Worm (Caenorhabditis elegans): ENCODE measurements around the gene snx-17.

snx-17 gene

ce11 chrX:13122191-13122590 is at the start of gene snx-17:
snx-17 (minus strand) TSS chrX:13122291.
- TF ChIP-seq flh-1 (GFP tag; optimal IDR thresholded peaks at IDR 0.05) (no peak), ces-1 (GFP tag; optimal IDR thresholded peaks at IDR 0.05) (peak; percentile 29), unc-39 (tag; optimal IDR thresholded peaks at IDR 0.05) (no peak), elt-3 (tag; optimal IDR thresholded peaks at IDR 0.05) (no peak)

ce11 chrX:13171206-13171605 is 49.1 kb upstream of the snx-17 start:
- no peak for TF ChIP-seq ceh-43 (GFP tag; optimal IDR thresholded peaks at IDR 0.05)

- TF ChIP-seq nhr-28 (tag; optimal IDR thresholded peaks at IDR 0.05) (no peak), ces-1 (GFP tag; optimal IDR thresholded peaks at IDR 0.05) (peak; percentile 93)
Observed at ce11 chrX:13170804-13171203, 48.7 kb upstream of the snx-17 start.

- TF ChIP-seq mab-5 (tag; optimal IDR thresholded peaks at IDR 0.05) (no peak), tbx-8 (GFP tag; optimal IDR thresholded peaks at IDR 0.05) (no peak), ztf-11 (tag; optimal IDR thresholded peaks at IDR 0.05) (no peak), ham-2 (GFP tag; optimal IDR thresholded peaks at IDR 0.05) (no peak), ces-1 (GFP tag; optimal IDR thresholded peaks at IDR 0.05) (no peak), nhr-76 (tag; optimal IDR thresholded peaks at IDR 0.05) (no peak), bed-3 (GFP tag; optimal IDR thresholded peaks at IDR 0.05) (no peak), mls-2 (tag; optimal IDR thresholded peaks at IDR 0.05) (no peak), zip-8 (tag; optimal IDR thresholded peaks at IDR 0.05) (no peak), ceh-39 (tag; optimal IDR thresholded peaks at IDR 0.05) (no peak), nhr-237 (tag; optimal IDR thresholded peaks at IDR 0.05) (no peak)
Observed at ce11 chrX:13169975-13170374, 47.9 kb upstream of the snx-17 start, which contains the start of gene mob-2. mob-2 (minus strand) TSS chrX:13170075.

- TF ChIP-seq lin-13 (tag; optimal IDR thresholded peaks at IDR 0.05): no peak
- no peak for TF ChIP-seq nhr-28 (tag; optimal IDR thresholded peaks at IDR 0.05)
- no peak for TF ChIP-seq ceh-43 (GFP tag; optimal IDR thresholded peaks at IDR 0.05)
- TF ChIP-seq drap-1 (GFP tag; optimal IDR thresholded peaks at IDR 0.05): no peak
- TF ChIP-seq nhr-237 (tag; optimal IDR thresholded peaks at IDR 0.05): no peak
- peak; percentile 27 for TF ChIP-seq mls-2 (tag; optimal IDR thresholded peaks at IDR 0.05)
- no peak for TF ChIP-seq nhr-12 (tag; optimal IDR thresholded peaks at IDR 0.05)
- TF ChIP-seq sptf-1 (tag; optimal IDR thresholded peaks at IDR 0.05): no peak
- TF ChIP-seq nhr-2 (tag; optimal IDR thresholded peaks at IDR 0.05): peak; percentile 88
- no peak for TF ChIP-seq ceh-83 (GFP tag; optimal IDR thresholded peaks at IDR 0.05)
- no peak for TF ChIP-seq ztf-11 (tag; optimal IDR thresholded peaks at IDR 0.05)
- TF ChIP-seq ceh-39 (tag; optimal IDR thresholded peaks at IDR 0.05): no peak
- peak; percentile 70 for TF ChIP-seq unc-120 (tag; optimal IDR thresholded peaks at IDR 0.05; ENCODE audit: poor library complexity, severe bottlenecking)
- TF ChIP-seq snpc-4 (tag; optimal IDR thresholded peaks at IDR 0.05): no peak
- no peak for TF ChIP-seq lin-32 (GFP tag; optimal IDR thresholded peaks at IDR 0.05)
- TF ChIP-seq sem-2 (GFP tag; optimal IDR thresholded peaks at IDR 0.05): no peak
- peak; percentile 72 for TF ChIP-seq zip-8 (tag; optimal IDR thresholded peaks at IDR 0.05)
- TF ChIP-seq lsy-2 (tag; optimal IDR thresholded peaks at IDR 0.05): peak; percentile 2
- TF ChIP-seq flh-1 (GFP tag; optimal IDR thresholded peaks at IDR 0.05): no peak
- no peak for TF ChIP-seq cnd-1 (tag; optimal IDR thresholded peaks at IDR 0.05)
- TF ChIP-seq M03D4.4 (tag; optimal IDR thresholded peaks at IDR 0.05): no peak
- TF ChIP-seq nhr-76 (tag; optimal IDR thresholded peaks at IDR 0.05): no peak
- TF ChIP-seq blmp-1 (tag; optimal IDR thresholded peaks at IDR 0.05): no peak
- peak; percentile 33 for TF ChIP-seq ham-2 (GFP tag; optimal IDR thresholded peaks at IDR 0.05)
- TF ChIP-seq hlh-1 (tag; optimal IDR thresholded peaks at IDR 0.05): peak; percentile 97
- no peak for TF ChIP-seq pha-4 (tag; optimal IDR thresholded peaks at IDR 0.05)
- no peak for TF ChIP-seq unc-39 (tag; optimal IDR thresholded peaks at IDR 0.05)
- no peak for TF ChIP-seq elt-3 (tag; optimal IDR thresholded peaks at IDR 0.05)
- TF ChIP-seq ces-1 (GFP tag; optimal IDR thresholded peaks at IDR 0.05): peak; percentile 23
- TF ChIP-seq mep-1 (tag; optimal IDR thresholded peaks at IDR 0.05): no peak
- no peak for TF ChIP-seq bed-3 (GFP tag; optimal IDR thresholded peaks at IDR 0.05)
- no peak for TF ChIP-seq tbx-8 (GFP tag; optimal IDR thresholded peaks at IDR 0.05)
- TF ChIP-seq elt-1 (tag; optimal IDR thresholded peaks at IDR 0.05; ENCODE audit: borderline replicate concordance, insufficient read depth): peak; percentile 94
- TF ChIP-seq unc-62 (GFP tag; optimal IDR thresholded peaks at IDR 0.05): peak; percentile 84
- TF ChIP-seq mab-5 (tag; optimal IDR thresholded peaks at IDR 0.05): no peak
Observed at ce11 chrX:13169133-13169532, 47.0 kb upstream of the snx-17 start.
